Worm (Caenorhabditis elegans) whole organism, L4 larva: ENCODE data around the gene suex-1.

Source experiments
- F26F4.8 ChIP-seq: fragments of 200-800 bp; sonication (Bioruptor generic); conservative IDR thresholded peaks from 2 replicates; pipeline ENCODE4 v1.3.6; 2022; ENCODE audit warnings: missing genetic modification characterization, missing compliant biosample characterization
- R02D3.7 ChIP-seq: fragments of 150-350 bp; sonication (generic microtip); optimal IDR thresholded peaks from 3 replicates; lab custom pipeline; 2014; ENCODE audit warnings: missing biosample characterization, missing genetic modification characterization
- ama-1 ChIP-seq: fragments of 150-350 bp; optimal IDR thresholded peaks from 2 replicates; lab custom pipeline; 2014; ENCODE audit warnings: inconsistent platforms, mixed read lengths
- dmd-9 ChIP-seq: fragments of 200-800 bp; sonication (Bioruptor generic); IDR thresholded peaks from 2 replicates; pipeline ENCODE4 v1.3.6; 2022; ENCODE audit warnings: missing genetic modification reagents, missing genetic modification characterization, missing compliant biosample characterization
- egl-27 ChIP-seq: sonication (generic microtip); optimal IDR thresholded peaks from 3 replicates; lab custom pipeline; 2017; ENCODE audit warnings: missing biosample characterization, missing genetic modification reagents, missing genetic modification characterization
- nhr-11 ChIP-seq: fragments of 150-350 bp; optimal IDR thresholded peaks from 2 replicates; lab custom pipeline; 2014; ENCODE audit warnings: missing biosample characterization, missing genetic modification characterization
- nhr-77 ChIP-seq: fragments of 150-350 bp; optimal IDR thresholded peaks from 2 replicates; lab custom pipeline; 2014; ENCODE audit warnings: missing biosample characterization, missing genetic modification characterization
- pha-4 ChIP-seq, 2 experiments: fragments of 150-350 bp in 1 of 2; fragments of 200-800 bp in 1 of 2; sonication (Bioruptor generic) in 1 of 2; IDR thresholded peaks in 1 of 2; optimal IDR thresholded peaks in 1 of 2; 2 replicates each; pipeline versions ENCODE4 v1.3.6 to Lab custom; 2014 to 2022; ENCODE audit warnings: missing genetic modification characterization in 2 of 2, missing genetic modification reagents in 2 of 2, missing biosample characterization in 1 of 2, missing compliant biosample characterization in 1 of 2
- pqm-1 ChIP-seq: sonication (generic microtip); optimal IDR thresholded peaks from 2 replicates; lab custom pipeline; 2017; ENCODE audit warnings: missing biosample characterization, missing genetic modification characterization
- snpc-4 ChIP-seq: fragments of 150-350 bp; optimal IDR thresholded peaks from 2 replicates; lab custom pipeline; 2014; ENCODE audit warnings: missing biosample characterization, missing genetic modification characterization
- spr-1 ChIP-seq: sonication (generic microtip); optimal IDR thresholded peaks from 2 replicates; lab custom pipeline; 2016; ENCODE audit warnings: mild to moderate bottlenecking, missing genetic modification characterization, missing compliant biosample characterization
- unc-62 ChIP-seq, 3 experiments: fragments of 150-350 bp in 1 of 3; sonication (generic microtip); optimal IDR thresholded peaks in 2 of 3; peaks in 1 of 3; 1 replicate in 1 of 3; 2 replicates in 2 of 3; lab custom pipeline; 2014 to 2017; ENCODE audit warnings: missing biosample characterization in 3 of 3, missing genetic modification characterization in 3 of 3, missing genetic modification reagents in 3 of 3, missing genotype in 1 of 3

DNA sequence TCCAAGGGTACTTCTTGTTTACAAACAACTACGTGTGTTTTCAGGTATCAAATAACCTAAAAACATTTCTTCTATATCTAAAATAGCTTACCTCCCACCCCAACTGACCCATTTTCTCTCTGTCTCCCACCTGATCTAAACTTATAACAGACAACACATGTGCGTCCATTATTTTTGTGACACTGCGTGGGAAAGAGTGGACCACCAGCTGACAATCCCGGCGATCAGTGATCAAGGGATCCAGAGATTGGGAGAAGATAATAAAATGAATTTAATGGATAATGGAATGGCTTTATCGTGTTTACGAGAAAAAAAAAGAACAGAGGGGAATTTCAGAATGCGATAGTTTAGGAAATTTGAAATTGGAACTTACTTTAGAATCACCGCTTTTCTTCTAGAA is 48.8 kb downstream of the suex-1 start:
- TF ChIP-seq ama-1 (lab: Kevin White, UChicago) (no peak), nhr-77 (tag; lab: Kevin White, UChicago) (no peak), unc-62 (GFP tag; optimal IDR thresholded peaks at IDR 0.05 in 1 of 2; lab: Kevin White, UChicago) (no peak), unc-62 (tag; optimal IDR thresholded peaks at IDR 0.05; lab: Kevin White, UChicago) (no peak), F26F4.8 (GFP tag; lab: Robert Waterston, UW) (no peak), R02D3.7 (tag; lab: Kevin White, UChicago) (no peak), egl-27 (tag; lab: Kevin White, UChicago) (no peak), pha-4 (GFP tag; IDR thresholded peaks at IDR 0.05; lab: Robert Waterston, UW) (no peak), pha-4 (tag; optimal IDR thresholded peaks at IDR 0.05; lab: Kevin White, UChicago) (no peak), dmd-9 (GFP tag; lab: Robert Waterston, UW) (no peak), pqm-1 (tag; lab: Kevin White, UChicago) (no peak), snpc-4 (no peak), nhr-11 (tag; lab: Kevin White, UChicago) (no peak), spr-1 (tag; lab: Kevin White, UChicago) (no peak)
